Fruit fly (Drosophila melanogaster) whole organism, embryonic: ENCODE data around the gene CG44044.

Experiments used
- C15 ChIP-seq: fragments of 200-800 bp; sonication (Bioruptor generic); IDR thresholded peaks from 3 replicates; pipeline ENCODE4 v1.3.6; 2022; ENCODE audit warnings: missing biosample characterization, missing genetic modification characterization
- CG10321 ChIP-seq: fragments of 200-800 bp; sonication (Bioruptor generic); IDR thresholded peaks from 2 replicates; pipeline ENCODE4 v1.3.6; 2022; ENCODE audit warnings: missing biosample characterization, missing genetic modification characterization
- CG12219 ChIP-seq: fragments of 200-800 bp; sonication (Bioruptor generic); optimal IDR thresholded peaks from 3 replicates; lab custom pipeline; 2018; ENCODE audit warnings: missing biosample characterization, mild to moderate bottlenecking, missing genetic modification characterization
- CG13624 ChIP-seq: fragments of 200-800 bp; sonication (Bioruptor generic); optimal IDR thresholded peaks from 2 replicates; lab custom pipeline; 2016; ENCODE audit warnings: missing biosample characterization, missing genetic modification characterization
- CG14441 ChIP-seq: fragments of 200-800 bp; sonication (Bioruptor generic); IDR thresholded peaks from 2 replicates; pipeline ENCODE4 v1.3.6; 2022; ENCODE audit warnings: missing biosample characterization, missing genetic modification characterization
- CG14667 ChIP-seq: fragments of 200-800 bp; sonication (Bioruptor generic); IDR thresholded peaks from 2 replicates; pipeline ENCODE4 v1.3.6; 2022; ENCODE audit warnings: missing biosample characterization, missing genetic modification characterization
- CG14710 ChIP-seq: fragments of 200-800 bp; sonication (Bioruptor generic); optimal IDR thresholded peaks from 3 replicates; lab custom pipeline; 2019; ENCODE audit warnings: missing biosample characterization, mild to moderate bottlenecking, missing genetic modification characterization, moderate library complexity
- CG17186 ChIP-seq: fragments of 200-800 bp; sonication (Bioruptor generic); optimal IDR thresholded peaks from 3 replicates; lab custom pipeline; 2017; ENCODE audit warnings: missing biosample characterization, missing genetic modification reagents, missing genetic modification characterization
- CG17361 ChIP-seq: fragments of 200-800 bp; sonication (Bioruptor generic); IDR thresholded peaks from 3 replicates; pipeline ENCODE4 v1.3.6; 2022; ENCODE audit warnings: missing biosample characterization, missing genetic modification characterization
- CG1792 ChIP-seq: fragments of 200-800 bp; sonication (Bioruptor generic); optimal IDR thresholded peaks from 2 replicates; lab custom pipeline; 2016; ENCODE audit warnings: missing biosample characterization, missing genetic modification characterization
- CG2120 ChIP-seq: fragments of 200-800 bp; sonication (Bioruptor generic); optimal IDR thresholded peaks from 3 replicates; lab custom pipeline; 2016; ENCODE audit warnings: missing biosample characterization, missing genetic modification characterization
- CG2129 ChIP-seq: fragments of 200-800 bp; sonication (Bioruptor generic); IDR thresholded peaks from 2 replicates; pipeline ENCODE4 v1.3.6; 2022; ENCODE audit warnings: missing biosample characterization, missing genetic modification characterization; ENCODE audit not compliant: partially characterized antibody
- CG32772 ChIP-seq: fragments of 200-800 bp; sonication (Bioruptor generic); IDR thresholded peaks from 2 replicates; pipeline ENCODE4 v1.3.6; 2022; ENCODE audit warnings: missing biosample characterization, missing genetic modification characterization
- CG4617 ChIP-seq: fragments of 200-800 bp; sonication (Bioruptor generic); optimal IDR thresholded peaks from 3 replicates; lab custom pipeline; 2016; ENCODE audit warnings: missing biosample characterization, missing genetic modification characterization, borderline replicate concordance
- CG6683 ChIP-seq: fragments of 200-800 bp; sonication (Bioruptor generic); optimal IDR thresholded peaks from 2 replicates; lab custom pipeline; 2017; ENCODE audit warnings: missing biosample characterization, mild to moderate bottlenecking, missing genetic modification characterization, missing genetic modification reagents
- CG8944 ChIP-seq: fragments of 200-800 bp; sonication (Bioruptor generic); optimal IDR thresholded peaks from 3 replicates; lab custom pipeline; 2016; ENCODE audit warnings: missing biosample characterization, missing genetic modification characterization
- D19A ChIP-seq: fragments of 200-800 bp; optimal IDR thresholded peaks from 3 replicates; lab custom pipeline; 2019; ENCODE audit warnings: missing biosample characterization, mild to moderate bottlenecking, missing genetic modification characterization, moderate library complexity
- Dbx ChIP-seq: fragments of 200-800 bp; sonication (Bioruptor generic); IDR thresholded peaks from 3 replicates; pipeline ENCODE4 v1.3.6; 2022; ENCODE audit warnings: missing biosample characterization, missing genetic modification characterization
- Dll ChIP-seq: fragments of 200-800 bp; sonication (Bioruptor generic); IDR thresholded peaks from 4 replicates; pipeline ENCODE4 v1.3.6; 2022; ENCODE audit warnings: missing biosample characterization, missing genetic modification characterization; ENCODE audit not compliant: partially characterized antibody
- Fer3 ChIP-seq: fragments of 200-800 bp; sonication (Bioruptor generic); optimal IDR thresholded peaks from 2 replicates; lab custom pipeline; 2018; ENCODE audit warnings: missing biosample characterization, mild to moderate bottlenecking, missing genetic modification characterization, moderate library complexity
- Hmr ChIP-seq: fragments of 200-800 bp; sonication (Bioruptor generic); optimal IDR thresholded peaks from 3 replicates; lab custom pipeline; 2017; ENCODE audit warnings: mild to moderate bottlenecking, missing biosample characterization, missing genetic modification reagents, missing genetic modification characterization
- Hr3 ChIP-seq: fragments of 200-800 bp; sonication (Bioruptor generic); optimal IDR thresholded peaks from 3 replicates; lab custom pipeline; 2016; ENCODE audit warnings: missing biosample characterization, missing genetic modification characterization
- Hr39 ChIP-seq: fragments of >200 bp; optimal IDR thresholded peaks from 2 replicates; lab custom pipeline; 2017
- Hr51 ChIP-seq, 2 experiments: fragments of 200-800 bp; sonication (Bioruptor generic); optimal IDR thresholded peaks; 2 replicates in 1 of 2; 3 replicates in 1 of 2; lab custom pipeline; 2016 to 2018; ENCODE audit warnings: missing biosample characterization in 2 of 2, missing genetic modification characterization in 2 of 2, mild to moderate bottlenecking in 1 of 2, moderate library complexity in 1 of 2
- MESR4 ChIP-seq: fragments of 200-800 bp; sonication (Bioruptor generic); optimal IDR thresholded peaks from 2 replicates; lab custom pipeline; 2018; ENCODE audit warnings: missing biosample characterization, mild to moderate bottlenecking, missing genetic modification characterization, moderate library complexity
- Mad ChIP-seq: fragments of 200-800 bp; sonication (Bioruptor generic); optimal IDR thresholded peaks from 2 replicates; lab custom pipeline; 2016; ENCODE audit warnings: missing biosample characterization, missing genetic modification characterization
- PHDP ChIP-seq: fragments of 200-800 bp; sonication (Bioruptor generic); optimal IDR thresholded peaks from 3 replicates; lab custom pipeline; 2018; ENCODE audit warnings: missing biosample characterization, mild to moderate bottlenecking, missing genetic modification characterization, moderate library complexity
- Ptx1 ChIP-seq: fragments of 200-800 bp; sonication (Bioruptor generic); IDR thresholded peaks from 2 replicates; pipeline ENCODE4 v1.3.6; 2022; ENCODE audit warnings: missing biosample characterization, missing genetic modification characterization
- Trl ChIP-seq, 3 experiments: fragments of >200 bp in 2 of 3; fragments of 200-800 bp in 1 of 3; sonication (Bioruptor generic) in 1 of 3; optimal IDR thresholded peaks; 2 replicates in 1 of 3; 3 replicates in 2 of 3; lab custom pipeline; 2016 to 2017; ENCODE audit warnings: missing biosample characterization in 1 of 3, missing genetic modification characterization in 1 of 3
- ash1 ChIP-seq: fragments of 200-800 bp; sonication (Bioruptor generic); optimal IDR thresholded peaks from 2 replicates; lab custom pipeline; 2018; ENCODE audit warnings: missing biosample characterization, mild to moderate bottlenecking, missing genetic modification characterization
- bab2 ChIP-seq: fragments of 200-800 bp; sonication (Bioruptor generic); optimal IDR thresholded peaks from 2 replicates; lab custom pipeline; 2016; ENCODE audit warnings: missing biosample characterization, missing genetic modification characterization
- bigmax ChIP-seq: fragments of 200-800 bp; sonication (Bioruptor generic); optimal IDR thresholded peaks from 2 replicates; lab custom pipeline; 2018; ENCODE audit warnings: missing biosample characterization, mild to moderate bottlenecking, missing genetic modification characterization
- btn ChIP-seq: fragments of 200-800 bp; sonication (Bioruptor generic); optimal IDR thresholded peaks from 2 replicates; lab custom pipeline; 2016; ENCODE audit warnings: missing biosample characterization, missing genetic modification characterization
- ems ChIP-seq: fragments of 200-800 bp; sonication (Bioruptor generic); optimal IDR thresholded peaks from 3 replicates; lab custom pipeline; 2016; ENCODE audit warnings: missing biosample characterization, missing genetic modification characterization
- en ChIP-seq: fragments of 200-800 bp; sonication (Bioruptor generic); optimal IDR thresholded peaks from 2 replicates; lab custom pipeline; 2016; ENCODE audit warnings: missing biosample characterization, missing genetic modification characterization
- fru ChIP-seq: fragments of >200 bp; optimal IDR thresholded peaks from 2 replicates; lab custom pipeline; 2017
- lilli ChIP-seq: fragments of 200-800 bp; sonication (Bioruptor generic); optimal IDR thresholded peaks from 3 replicates; lab custom pipeline; 2016; ENCODE audit warnings: missing biosample characterization, missing genetic modification characterization
- mld ChIP-seq: fragments of 200-800 bp; sonication (Bioruptor generic); IDR thresholded peaks from 3 replicates; pipeline ENCODE4 v1.3.6; 2022; ENCODE audit warnings: missing biosample characterization, missing genetic modification characterization; ENCODE audit not compliant: partially characterized antibody
- nmo ChIP-seq: fragments of 200-800 bp; sonication (Bioruptor generic); optimal IDR thresholded peaks from 2 replicates; lab custom pipeline; 2018; ENCODE audit warnings: missing biosample characterization, mild to moderate bottlenecking, missing genetic modification characterization, moderate library complexity
- pho ChIP-seq: fragments of 200-800 bp; sonication (Bioruptor generic); optimal IDR thresholded peaks from 2 replicates; lab custom pipeline; 2016; ENCODE audit warnings: missing biosample characterization, missing genetic modification characterization
- rib ChIP-seq: fragments of 200-800 bp; sonication (Bioruptor generic); IDR thresholded peaks from 2 replicates; pipeline ENCODE4 v1.3.6; 2022; ENCODE audit warnings: missing biosample characterization, missing genetic modification characterization
- sens ChIP-seq: fragments of 200-800 bp; sonication (Bioruptor generic); peaks from one replicate; lab custom pipeline; 2016; ENCODE audit warnings: missing biosample characterization, missing genetic modification characterization
- sens-2 ChIP-seq: fragments of 200-800 bp; sonication (Bioruptor generic); IDR thresholded peaks from 2 replicates; pipeline ENCODE4 v1.3.6; 2022; ENCODE audit warnings: missing biosample characterization, missing genetic modification characterization
- slou ChIP-seq: fragments of 200-800 bp; sonication (Bioruptor generic); optimal IDR thresholded peaks from 3 replicates; lab custom pipeline; 2016; ENCODE audit warnings: missing biosample characterization, missing genetic modification characterization
- so ChIP-seq: fragments of 200-800 bp; sonication (Bioruptor generic); IDR thresholded peaks from 3 replicates; pipeline ENCODE4 v1.3.6; 2022; ENCODE audit warnings: missing biosample characterization, missing genetic modification characterization
- sob ChIP-seq: fragments of 200-800 bp; sonication (Bioruptor generic); IDR thresholded peaks from 2 replicates; pipeline ENCODE4 v1.3.6; 2022; ENCODE audit warnings: missing biosample characterization, missing genetic modification characterization
- vnd ChIP-seq: fragments of 200-800 bp; sonication (Bioruptor generic); IDR thresholded peaks from 3 replicates; pipeline ENCODE4 v1.3.6; 2022; ENCODE audit warnings: missing biosample characterization, missing genetic modification characterization; ENCODE audit not compliant: partially characterized antibody
- wdn ChIP-seq: fragments of 200-800 bp; sonication (Bioruptor generic); IDR thresholded peaks from 2 replicates; pipeline ENCODE4 v1.3.6; 2022; ENCODE audit warnings: missing biosample characterization, missing genetic modification characterization
- wek ChIP-seq: fragments of 200-800 bp; sonication (Bioruptor generic); optimal IDR thresholded peaks from 3 replicates; lab custom pipeline; 2018; ENCODE audit warnings: missing biosample characterization, mild to moderate bottlenecking, missing genetic modification characterization, moderate library complexity
- zen2 ChIP-seq: fragments of 200-800 bp; sonication (Bioruptor generic); IDR thresholded peaks from 3 replicates; pipeline ENCODE4 v1.3.6; 2022; ENCODE audit warnings: missing biosample characterization, missing genetic modification characterization; ENCODE audit not compliant: partially characterized antibody

Gene CG44044

dm6 chr3R:16331809-16332343 lies 10.2 kb downstream of the CG44044 start (continued):
- TF ChIP-seq btn (GFP tag; lab: Kevin White, UChicago), result peak; percentile 53
- TF ChIP-seq CG2129 (GFP tag; lab: Robert Waterston, UW), result no peak
- peak; percentile 30 for TF ChIP-seq slou (GFP tag; lab: Kevin White, UChicago)
- peak; percentile 73 for TF ChIP-seq wek (GFP tag; lab: Kevin White, UChicago)
- peak; percentile 29; the same call in 1 of the 3 replicates for TF ChIP-seq so (GFP tag; lab: Robert Waterston, UW)
- TF ChIP-seq C15 (GFP tag; lab: Robert Waterston, UW), result no peak
- TF ChIP-seq CG10321 (GFP tag; lab: Robert Waterston, UW), result peak; percentile 21; the same call in 1 of the 2 replicates
- peak; percentile 50; the same call in 1 of the 3 replicates for TF ChIP-seq Dbx (GFP tag; lab: Robert Waterston, UW)
- peak; percentile 0 for TF ChIP-seq CG4617 (GFP tag; lab: Kevin White, UChicago)
- TF ChIP-seq CG2120 (GFP tag; lab: Kevin White, UChicago), result peak; percentile 60
- TF ChIP-seq CG12219, result peak; percentile 74
- TF ChIP-seq Fer3 (tag; lab: Kevin White, UChicago), result peak; percentile 39
- peak; percentile 63 for TF ChIP-seq CG1792 (GFP tag; lab: Kevin White, UChicago)
- TF ChIP-seq nmo, result no peak
- peak; percentile 55 for TF ChIP-seq CG14710
- TF ChIP-seq Dll (GFP tag; lab: Robert Waterston, UW), result no peak
- TF ChIP-seq wdn (GFP tag; lab: Robert Waterston, UW), result peak; percentile 45; the same call in 1 of the 2 replicates
- no peak for TF ChIP-seq CG14667
- peak; percentile 14 for TF ChIP-seq MESR4 (GFP tag; lab: Kevin White, UChicago)
- peak; percentile 96 for TF ChIP-seq sens (GFP tag; lab: Kevin White, UChicago)
- peak; percentile 66 for TF ChIP-seq Hmr (GFP tag; lab: Kevin White, UChicago)
- no peak for TF ChIP-seq vnd (GFP tag; lab: Robert Waterston, UW)
- TF ChIP-seq en (GFP tag; lab: Kevin White, UChicago), result no peak
- TF ChIP-seq fru (lab: Kevin White, UChicago), result no peak
- TF ChIP-seq ems (GFP tag; lab: Kevin White, UChicago), result peak; percentile 62
- peak; percentile 21 for TF ChIP-seq pho
- peak in 1 of 2 experiments; percentile 63 for TF ChIP-seq Hr51 (GFP tag; optimal IDR thresholded peaks at IDR 0.05; lab: Kevin White, UChicago)
- TF ChIP-seq lilli (GFP tag; lab: Kevin White, UChicago), result no peak
- no peak for TF ChIP-seq CG6683
- peak; percentile 23; the same call in 1 of the 2 replicates for TF ChIP-seq sens-2 (GFP tag; lab: Robert Waterston, UW)
- TF ChIP-seq CG8944 (GFP tag; lab: Kevin White, UChicago), result peak; percentile 30
- TF ChIP-seq bigmax, result no peak
- TF ChIP-seq bab2 (GFP tag; lab: Kevin White, UChicago), result peak; percentile 72
- 0 out of 2 replicates have a peak, but pooled peaks have one; percentile 21 for TF ChIP-seq CG32772
- TF ChIP-seq Hr3 (GFP tag; lab: Kevin White, UChicago), result no peak
- no peak for TF ChIP-seq CG13624 (GFP tag; lab: Kevin White, UChicago)
- TF ChIP-seq Ptx1 (GFP tag; lab: Robert Waterston, UW), result no peak
- TF ChIP-seq CG17361 (GFP tag; lab: Robert Waterston, UW), result peak; percentile 58; the same call in 2 of the 3 replicates
- peak; percentile 33 for TF ChIP-seq Mad
- TF ChIP-seq sob (GFP tag; lab: Robert Waterston, UW), result peak; percentile 72
- TF ChIP-seq zen2, result no peak
- TF ChIP-seq CG17186 (GFP tag; lab: Kevin White, UChicago), result peak; percentile 37
- no peak for TF ChIP-seq mld (GFP tag; lab: Robert Waterston, UW)
- peak; percentile 68; the same call in 1 of the 2 replicates for TF ChIP-seq rib (GFP tag; lab: Robert Waterston, UW)
- TF ChIP-seq CG14441 (GFP tag; lab: Robert Waterston, UW), result peak; percentile 48; the same call in 1 of the 2 replicates
- no peak for TF ChIP-seq D19A
- peak; percentile 74 for TF ChIP-seq PHDP
- TF ChIP-seq Hr39, result no peak
- TF ChIP-seq ash1 (GFP tag; lab: Kevin White, UChicago), result no peak
- no peak for TF ChIP-seq Trl (optimal IDR thresholded peaks at IDR 0.05; lab: Kevin White, UChicago)
- TF ChIP-seq Trl (GFP tag; optimal IDR thresholded peaks at IDR 0.05; lab: Kevin White, UChicago), result peak; percentile 73
